Fruit fly (Drosophila melanogaster) whole organism, embryonic: ENCODE results near the gene Zif.

Experiments used
- Abd-B ChIP-seq: fragments of 200-800 bp; sonication (Bioruptor generic); optimal IDR thresholded peaks from 2 replicates; lab custom pipeline; 2018; ENCODE audit warnings: missing biosample characterization, mild to moderate bottlenecking, missing genetic modification characterization, moderate library complexity
- Bdp1 ChIP-seq: fragments of 200-800 bp; sonication (Bioruptor generic); optimal IDR thresholded peaks from 3 replicates; lab custom pipeline; 2016; ENCODE audit warnings: missing biosample characterization, missing genetic modification characterization
- CG11398 ChIP-seq: fragments of 200-800 bp; sonication (Bioruptor generic); optimal IDR thresholded peaks from 2 replicates; lab custom pipeline; 2016; ENCODE audit warnings: missing biosample characterization, missing genetic modification characterization
- CG11696 ChIP-seq: fragments of 200-800 bp; sonication (Bioruptor generic); IDR thresholded peaks from 2 replicates; pipeline ENCODE4 v1.3.6; 2022; ENCODE audit warnings: missing biosample characterization, missing genetic modification characterization
- CG12744 ChIP-seq: fragments of 200-800 bp; sonication (Bioruptor generic); optimal IDR thresholded peaks from 2 replicates; lab custom pipeline; 2016; ENCODE audit warnings: missing biosample characterization, missing genetic modification characterization
- CG13296 ChIP-seq: fragments of 200-800 bp; sonication (Bioruptor generic); optimal IDR thresholded peaks from 3 replicates; lab custom pipeline; 2018; ENCODE audit warnings: missing biosample characterization, mild to moderate bottlenecking, missing genetic modification characterization
- CG13775 ChIP-seq: fragments of 200-800 bp; sonication (Bioruptor generic); optimal IDR thresholded peaks from 3 replicates; lab custom pipeline; 2017; ENCODE audit warnings: missing biosample characterization, mild to moderate bottlenecking, missing genetic modification characterization
- CG15514 ChIP-seq: fragments of 200-800 bp; sonication (Bioruptor generic); optimal IDR thresholded peaks from 3 replicates; lab custom pipeline; 2017; ENCODE audit warnings: missing biosample characterization, missing genetic modification characterization, mild to moderate bottlenecking, moderate library complexity, missing genetic modification reagents
- CG16779 ChIP-seq: fragments of 200-800 bp; sonication (Bioruptor generic); IDR thresholded peaks from 2 replicates; pipeline ENCODE4 v1.3.6; 2022; ENCODE audit warnings: missing biosample characterization, missing genetic modification characterization
- CG2202 ChIP-seq: fragments of 200-800 bp; sonication (Bioruptor generic); optimal IDR thresholded peaks from 2 replicates; lab custom pipeline; 2018; ENCODE audit warnings: missing biosample characterization, mild to moderate bottlenecking, missing genetic modification characterization
- CG2678 ChIP-seq: fragments of 200-800 bp; sonication (Bioruptor generic); optimal IDR thresholded peaks from 3 replicates; lab custom pipeline; 2019; ENCODE audit warnings: missing biosample characterization, mild to moderate bottlenecking, missing genetic modification characterization, moderate library complexity
- CG32532 ChIP-seq: fragments of 200-800 bp; sonication (Bioruptor generic); IDR thresholded peaks from 2 replicates; pipeline ENCODE4 v1.3.6; 2022; ENCODE audit warnings: missing biosample characterization, missing genetic modification characterization
- CG3407 ChIP-seq: fragments of 200-800 bp; sonication (Bioruptor generic); optimal IDR thresholded peaks from 2 replicates; lab custom pipeline; 2018; ENCODE audit warnings: missing biosample characterization, mild to moderate bottlenecking, missing genetic modification characterization
- CG4404 ChIP-seq: fragments of 200-800 bp; sonication (Bioruptor generic); IDR thresholded peaks from 2 replicates; pipeline ENCODE4 v1.3.6; 2022; ENCODE audit warnings: missing biosample characterization, missing genetic modification characterization
- CG6175 ChIP-seq: fragments of 200-800 bp; sonication (Bioruptor generic); IDR thresholded peaks from 3 replicates; pipeline ENCODE4 v1.3.6; 2022; ENCODE audit warnings: missing biosample characterization, missing genetic modification characterization
- CG7928 ChIP-seq: fragments of 200-800 bp; sonication (Bioruptor generic); optimal IDR thresholded peaks from 2 replicates; lab custom pipeline; 2017; ENCODE audit warnings: missing biosample characterization, mild to moderate bottlenecking, missing genetic modification characterization
- CG8944 ChIP-seq: fragments of 200-800 bp; sonication (Bioruptor generic); optimal IDR thresholded peaks from 3 replicates; lab custom pipeline; 2016; ENCODE audit warnings: missing biosample characterization, missing genetic modification characterization
- CG9876 ChIP-seq: fragments of 200-800 bp; sonication (Bioruptor generic); optimal IDR thresholded peaks from 2 replicates; lab custom pipeline; 2016; ENCODE audit warnings: missing biosample characterization, missing genetic modification characterization
- CG9932 ChIP-seq: fragments of 200-800 bp; sonication (Bioruptor generic); IDR thresholded peaks from 2 replicates; pipeline ENCODE4 v1.3.6; 2022; ENCODE audit warnings: missing biosample characterization, missing genetic modification characterization
- CrebB ChIP-seq: fragments of 200-800 bp; sonication (Bioruptor generic); optimal IDR thresholded peaks from 3 replicates; lab custom pipeline; 2018; ENCODE audit warnings: missing biosample characterization, mild to moderate bottlenecking, missing genetic modification characterization
- Doc2 ChIP-seq: fragments of 200-800 bp; sonication (Bioruptor generic); IDR thresholded peaks from 2 replicates; pipeline ENCODE4 v1.3.6; 2022; ENCODE audit warnings: missing biosample characterization, missing genetic modification characterization
- Fer1 ChIP-seq: fragments of 200-800 bp; sonication (Bioruptor generic); optimal IDR thresholded peaks from 2 replicates; lab custom pipeline; 2017; ENCODE audit warnings: missing biosample characterization, mild to moderate bottlenecking, missing genetic modification characterization
- HLH3B ChIP-seq: fragments of 200-800 bp; sonication (Bioruptor generic); IDR thresholded peaks from 2 replicates; pipeline ENCODE4 v1.3.6; 2022; ENCODE audit warnings: missing biosample characterization, missing genetic modification characterization
- Hey ChIP-seq: fragments of 200-800 bp; sonication (Bioruptor generic); optimal IDR thresholded peaks from 3 replicates; lab custom pipeline; 2018; ENCODE audit warnings: missing biosample characterization, mild to moderate bottlenecking, missing genetic modification characterization
- Lhr ChIP-seq: fragments of 200-800 bp; sonication (Bioruptor generic); optimal IDR thresholded peaks from 3 replicates; lab custom pipeline; 2017; ENCODE audit warnings: mild to moderate bottlenecking, missing biosample characterization, missing genetic modification reagents, missing genetic modification characterization
- NfI ChIP-seq: fragments of 200-800 bp; sonication (Bioruptor generic); optimal IDR thresholded peaks from 3 replicates; lab custom pipeline; 2018; ENCODE audit warnings: missing biosample characterization, mild to moderate bottlenecking, missing genetic modification characterization, moderate library complexity
- Sox102F ChIP-seq: fragments of 200-800 bp; sonication (Bioruptor generic); optimal IDR thresholded peaks from 2 replicates; lab custom pipeline; 2018; ENCODE audit warnings: missing biosample characterization, mild to moderate bottlenecking, missing genetic modification characterization, moderate library complexity
- Xbp1 ChIP-seq: fragments of 200-800 bp; sonication (Bioruptor generic); optimal IDR thresholded peaks from 3 replicates; lab custom pipeline; 2016; ENCODE audit warnings: missing biosample characterization, mild to moderate bottlenecking, missing genetic modification characterization
- YL-1 ChIP-seq: fragments of 200-800 bp; sonication (Bioruptor generic); optimal IDR thresholded peaks from 3 replicates; lab custom pipeline; 2017; ENCODE audit warnings: missing biosample characterization, mild to moderate bottlenecking, missing genetic modification characterization
- ash1 ChIP-seq: fragments of 200-800 bp; sonication (Bioruptor generic); optimal IDR thresholded peaks from 2 replicates; lab custom pipeline; 2018; ENCODE audit warnings: missing biosample characterization, mild to moderate bottlenecking, missing genetic modification characterization
- btn ChIP-seq: fragments of 200-800 bp; sonication (Bioruptor generic); optimal IDR thresholded peaks from 2 replicates; lab custom pipeline; 2016; ENCODE audit warnings: missing biosample characterization, missing genetic modification characterization
- cad ChIP-seq: fragments of >200 bp; optimal IDR thresholded peaks from 2 replicates; lab custom pipeline; 2017; ENCODE audit warnings: missing biosample characterization, missing genetic modification characterization
- ci ChIP-seq: fragments of 200-800 bp; sonication (Bioruptor generic); IDR thresholded peaks from 3 replicates; pipeline ENCODE4 v1.3.6; 2022; ENCODE audit warnings: missing biosample characterization, missing genetic modification characterization
- emc ChIP-seq: fragments of 200-800 bp; sonication (Bioruptor generic); optimal IDR thresholded peaks from 2 replicates; lab custom pipeline; 2016; ENCODE audit warnings: missing biosample characterization, missing genetic modification characterization
- en ChIP-seq: fragments of 200-800 bp; sonication (Bioruptor generic); optimal IDR thresholded peaks from 2 replicates; lab custom pipeline; 2016; ENCODE audit warnings: missing biosample characterization, missing genetic modification characterization
- eyg ChIP-seq: fragments of 200-800 bp; sonication (Bioruptor generic); optimal IDR thresholded peaks from 3 replicates; lab custom pipeline; 2016; ENCODE audit warnings: missing biosample characterization, missing genetic modification characterization
- ftz-f1 ChIP-seq: fragments of 200-800 bp; sonication (Bioruptor generic); optimal IDR thresholded peaks from 2 replicates; lab custom pipeline; 2016; ENCODE audit warnings: missing biosample characterization, missing genetic modification characterization
- gcm ChIP-seq: fragments of 200-800 bp; sonication (Bioruptor generic); optimal IDR thresholded peaks from 2 replicates; lab custom pipeline; 2019; ENCODE audit warnings: missing biosample characterization, mild to moderate bottlenecking, missing genetic modification characterization, moderate library complexity
- phol ChIP-seq: fragments of 200-800 bp; sonication (Bioruptor generic); optimal IDR thresholded peaks from 3 replicates; lab custom pipeline; 2018; ENCODE audit warnings: missing biosample characterization, mild to moderate bottlenecking, missing genetic modification characterization, moderate library complexity
- ranshi ChIP-seq: fragments of 200-800 bp; sonication (Bioruptor generic); IDR thresholded peaks from 2 replicates; pipeline ENCODE4 v1.3.6; 2022; ENCODE audit warnings: missing biosample characterization, missing genetic modification characterization
- ro ChIP-seq: fragments of 200-800 bp; sonication (Bioruptor generic); IDR thresholded peaks from 2 replicates; pipeline ENCODE4 v1.3.6; 2022; ENCODE audit warnings: missing biosample characterization, missing genetic modification characterization
- run ChIP-seq: fragments of 200-800 bp; sonication (Bioruptor generic); optimal IDR thresholded peaks from 3 replicates; lab custom pipeline; 2018; ENCODE audit warnings: missing biosample characterization, mild to moderate bottlenecking, missing genetic modification characterization
- sd ChIP-seq: fragments of 200-800 bp; sonication (Bioruptor generic); optimal IDR thresholded peaks from 3 replicates; lab custom pipeline; 2018; ENCODE audit warnings: missing biosample characterization, mild to moderate bottlenecking, missing genetic modification characterization, moderate library complexity
- sob ChIP-seq: fragments of 200-800 bp; sonication (Bioruptor generic); IDR thresholded peaks from 2 replicates; pipeline ENCODE4 v1.3.6; 2022; ENCODE audit warnings: missing biosample characterization, missing genetic modification characterization
- stc ChIP-seq: fragments of 200-800 bp; sonication (Bioruptor generic); IDR thresholded peaks from 2 replicates; pipeline ENCODE4 v1.3.6; 2022; ENCODE audit warnings: missing biosample characterization, missing genetic modification characterization
- tap ChIP-seq: fragments of 200-800 bp; optimal IDR thresholded peaks from 3 replicates; lab custom pipeline; 2019; ENCODE audit warnings: missing biosample characterization, mild to moderate bottlenecking, missing genetic modification characterization, moderate library complexity
- toy ChIP-seq: fragments of 200-800 bp; sonication (Bioruptor generic); IDR thresholded peaks from 2 replicates; pipeline ENCODE4 v1.3.6; 2022; ENCODE audit warnings: missing biosample characterization, missing genetic modification characterization
- vfl ChIP-seq: fragments of 200-800 bp; sonication (Bioruptor generic); optimal IDR thresholded peaks from 2 replicates; lab custom pipeline; 2016; ENCODE audit warnings: missing biosample characterization, missing genetic modification characterization
- wek ChIP-seq: fragments of 200-800 bp; sonication (Bioruptor generic); optimal IDR thresholded peaks from 3 replicates; lab custom pipeline; 2018; ENCODE audit warnings: missing biosample characterization, mild to moderate bottlenecking, missing genetic modification characterization, moderate library complexity

Gene Zif

dm6 chr3R:6410412-6411225, 46.3 kb upstream of the Zif start (continued):
- TF ChIP-seq CG9932 (GFP tag; lab: Robert Waterston, UW) (peak; percentile 70), HLH3B (GFP tag; lab: Robert Waterston, UW) (peak; percentile 60), cad (GFP tag; lab: Kevin White, UChicago) (no peak), CG4404 (peak; percentile 36; the same call in 1 of the 2 replicates), sd (tag; lab: Kevin White, UChicago) (peak; percentile 58), Abd-B (peak; percentile 79), CG13775 (GFP tag; lab: Kevin White, UChicago) (peak; percentile 88), CG3407 (GFP tag; lab: Kevin White, UChicago) (no peak), tap (peak; percentile 86), ro (peak; percentile 17; the same call in 1 of the 2 replicates), CrebB (tag; lab: Kevin White, UChicago) (peak; percentile 59), CG2202 (tag; lab: Kevin White, UChicago) (peak; percentile 65), CG12744 (peak; percentile 65), Hey (peak; percentile 27), sob (GFP tag; lab: Robert Waterston, UW) (peak; percentile 69; the same call in 1 of the 2 replicates), wek (no peak), CG16779 (GFP tag; lab: Robert Waterston, UW) (no peak), CG11696 (GFP tag; lab: Robert Waterston, UW) (peak; percentile 96), run (tag; lab: Kevin White, UChicago) (peak; percentile 42), CG6175 (GFP tag; lab: Robert Waterston, UW) (no peak; the same call in 2 of the 3 replicates), CG15514 (GFP tag; lab: Kevin White, UChicago) (peak; percentile 54), btn (peak; percentile 73), phol (peak; percentile 92), Doc2 (GFP tag; lab: Robert Waterston, UW) (no peak), CG13296 (peak; percentile 87), ash1 (GFP tag; lab: Kevin White, UChicago) (no peak), Xbp1 (peak; percentile 89), Fer1 (GFP tag; lab: Kevin White, UChicago) (peak; percentile 89), CG7928 (GFP tag; lab: Kevin White, UChicago) (peak; percentile 68), ci (GFP tag; lab: Robert Waterston, UW) (peak; percentile 53; the same call in 2 of the 3 replicates), en (GFP tag; lab: Kevin White, UChicago) (peak; percentile 65), vfl (GFP tag; lab: Kevin White, UChicago) (peak; percentile 65), ftz-f1 (GFP tag; lab: Kevin White, UChicago) (peak; percentile 37), ranshi (peak; percentile 68; the same call in 1 of the 2 replicates), CG11398 (GFP tag; lab: Kevin White, UChicago) (peak; percentile 78), CG32532 (GFP tag; lab: Robert Waterston, UW) (peak; percentile 72), Sox102F (peak; percentile 88), CG9876 (GFP tag; lab: Kevin White, UChicago) (peak; percentile 46), YL-1 (peak; percentile 56), gcm (GFP tag; lab: Kevin White, UChicago) (peak; percentile 82), NfI (peak; percentile 87), Lhr (peak; percentile 76), CG2678 (tag; lab: Kevin White, UChicago) (peak; percentile 96), eyg (GFP tag; lab: Kevin White, UChicago) (peak; percentile 68), emc (GFP tag; lab: Kevin White, UChicago) (peak; percentile 56), stc (GFP tag; lab: Robert Waterston, UW) (peak; percentile 62; the same call in 1 of the 2 replicates), CG8944 (peak; percentile 49), toy (GFP tag; lab: Robert Waterston, UW) (no peak), Bdp1 (GFP tag; lab: Kevin White, UChicago) (peak; percentile 59)
